Fruit fly (Drosophila melanogaster): ENCODE measurements around the gene Srp54k.

Gene Srp54k

DNA sequence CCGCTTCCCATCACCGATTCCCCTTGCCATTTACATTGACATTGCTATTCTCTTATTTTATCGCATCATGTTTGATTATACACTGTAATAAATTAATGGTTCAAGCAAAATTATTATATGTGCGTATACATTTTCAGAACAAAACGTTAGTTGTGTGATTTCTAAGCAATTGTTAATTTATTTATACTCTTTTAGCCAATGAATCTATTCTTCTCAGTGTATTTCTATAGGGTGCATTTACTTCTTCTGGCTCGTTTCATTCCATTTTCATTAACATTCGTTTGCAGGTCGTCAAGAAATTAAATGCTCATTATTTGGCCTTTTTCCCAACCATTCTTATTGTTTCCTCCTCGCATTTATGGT, 35.1 kb downstream of the Srp54k start (continued):
- TF ChIP-seq CG3407 (GFP tag; optimal IDR thresholded peaks at IDR 0.05) (peak; percentile 23), Dip3 (GFP tag; optimal IDR thresholded peaks at IDR 0.05) (peak; percentile 21), eve (GFP tag; optimal IDR thresholded peaks at IDR 0.05) (no peak), Bgb (GFP tag; IDR thresholded peaks at IDR 0.05; ENCODE audit: partially characterized antibody) (no peak), cad (GFP tag; optimal IDR thresholded peaks at IDR 0.05) (no peak), Asciz (GFP tag; optimal IDR thresholded peaks at IDR 0.05) (peak; percentile 64), dysf (GFP tag; IDR thresholded peaks at IDR 0.05) (peak; percentile 61), CG1233 (GFP tag; optimal IDR thresholded peaks at IDR 0.05) (peak; percentile 51), CG32767 (GFP tag; IDR thresholded peaks at IDR 0.05) (peak; percentile 51; the same call in 1 of the 2 replicates), CG18476 (GFP tag; optimal IDR thresholded peaks at IDR 0.05) (no peak), h (optimal IDR thresholded peaks at IDR 0.05) (no peak), Ets65A (GFP tag) (no peak), CG30020 (tag; optimal IDR thresholded peaks at IDR 0.05) (no peak), CG10147 (GFP tag; optimal IDR thresholded peaks at IDR 0.05) (peak; percentile 47), dmrt11E (tag; optimal IDR thresholded peaks at IDR 0.05) (peak; percentile 85), Doc2 (GFP tag; IDR thresholded peaks at IDR 0.05) (no peak), zen2 (GFP tag; IDR thresholded peaks at IDR 0.05; ENCODE audit: partially characterized antibody) (no peak), CG4820 (GFP tag; optimal IDR thresholded peaks at IDR 0.05) (peak; percentile 57), repo (GFP tag; optimal IDR thresholded peaks at IDR 0.05) (no peak), Eip74EF (GFP tag; optimal IDR thresholded peaks at IDR 0.05) (peak in 1 of 2 experiments; percentile 35), sug (tag; optimal IDR thresholded peaks at IDR 0.05) (no peak), lbe (GFP tag; optimal IDR thresholded peaks at IDR 0.05) (no peak), ERR (GFP tag; optimal IDR thresholded peaks at IDR 0.05) (no peak), CG18011 (GFP tag; optimal IDR thresholded peaks at IDR 0.05) (no peak), ci (GFP tag; IDR thresholded peaks at IDR 0.05) (peak; percentile 82), CG2199 (GFP tag; IDR thresholded peaks at IDR 0.05) (no peak), CG11696 (GFP tag; IDR thresholded peaks at IDR 0.05) (no peak), Bteb2 (GFP tag; optimal IDR thresholded peaks at IDR 0.05) (peak; percentile 2), cas (GFP tag; IDR thresholded peaks at IDR 0.05) (no peak), CTCF (GFP tag; optimal IDR thresholded peaks at IDR 0.05) (no peak), CG15601 (tag; optimal IDR thresholded peaks at IDR 0.05) (no peak), CG12769 (tag; optimal IDR thresholded peaks at IDR 0.05) (peak; percentile 69), CG10366 (GFP tag; IDR thresholded peaks at IDR 0.05) (peak; percentile 68), CG32772 (GFP tag; IDR thresholded peaks at IDR 0.05) (peak; percentile 51; the same call in 1 of the 2 replicates), CG2116 (GFP tag; optimal IDR thresholded peaks at IDR 0.05) (no peak), CG11456 (GFP tag; IDR thresholded peaks at IDR 0.05) (no peak; the same call in 2 of the 3 replicates), inv (GFP tag; IDR thresholded peaks at IDR 0.05; ENCODE audit: partially characterized antibody) (no peak), CG10543 (GFP tag; optimal IDR thresholded peaks at IDR 0.05) (no peak), bbx (GFP tag; IDR thresholded peaks at IDR 0.05; ENCODE audit: partially characterized antibody) (no peak), CG4360 (GFP tag; IDR thresholded peaks at IDR 0.05) (0 out of 2 replicates have a peak, but pooled peaks have one; percentile 34), Ets97D (GFP tag; optimal IDR thresholded peaks at IDR 0.05) (no peak), sob (GFP tag; IDR thresholded peaks at IDR 0.05) (peak; percentile 25; the same call in 1 of the 2 replicates), CG10565 (GFP tag; optimal IDR thresholded peaks at IDR 0.05) (no peak), ac (GFP tag; optimal IDR thresholded peaks at IDR 0.05) (no peak), Tbp (GFP tag; optimal IDR thresholded peaks at IDR 0.05) (no peak), insv (GFP tag; optimal IDR thresholded peaks at IDR 0.05) (peak in 1 of 2 experiments; percentile 21), crc (GFP tag; optimal IDR thresholded peaks at IDR 0.05) (no peak), hbn (GFP tag; IDR thresholded peaks at IDR 0.05; ENCODE audit: partially characterized antibody) (no peak), D19A (tag; optimal IDR thresholded peaks at IDR 0.05) (peak; percentile 58), CG10979 (tag; optimal IDR thresholded peaks at IDR 0.05) (peak; percentile 74), CG11723 (GFP tag; optimal IDR thresholded peaks at IDR 0.05) (no peak), CG4328 (GFP tag; optimal IDR thresholded peaks at IDR 0.05) (no peak)

Measured in whole organism, embryonic.